Worm (Caenorhabditis elegans): ENCODE results near the gene abts-2.

DNA sequence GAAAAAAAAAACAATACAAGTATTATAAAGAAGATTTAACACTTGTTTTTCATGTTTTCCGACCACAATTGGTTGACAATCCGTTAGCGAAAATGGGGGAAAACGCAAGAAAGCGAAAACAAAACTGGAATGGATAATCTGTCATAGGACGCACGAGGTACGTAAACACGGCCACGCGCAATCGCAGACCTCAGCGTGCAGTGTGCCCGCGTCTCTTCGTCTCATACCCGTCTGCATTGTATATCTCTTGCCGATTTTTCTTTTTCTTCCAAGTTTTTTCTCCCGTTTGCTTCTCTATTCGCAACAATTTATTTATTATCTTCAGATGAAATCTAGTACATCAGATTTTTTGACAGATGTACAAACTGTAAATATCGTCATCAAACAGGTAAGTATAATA is 21.8 kb upstream of the abts-2 start, which contains the start of gene trpp-9:
- TF ChIP-seq T22C8.4 (GFP tag; IDR thresholded peaks at IDR 0.05) (no peak), tab-1 (GFP tag; IDR thresholded peaks at IDR 0.05) (no peak)
